Worm (Caenorhabditis elegans) whole organism, L1 larva: ENCODE results near the gene B0198.3.
A peak's percentile ranks its signal among the peaks of the same experiment; 100 is the strongest.

ENCODE experiments used
- C34B4.2 ChIP-seq: sonication (generic microtip); optimal IDR thresholded peaks from 2 replicates; lab custom pipeline; 2017; ENCODE audit warnings: mild to moderate bottlenecking, missing genetic modification characterization, missing compliant biosample characterization
- F16B12.6 ChIP-seq: fragments of 150-350 bp; optimal IDR thresholded peaks from 2 replicates; lab custom pipeline; 2014; ENCODE audit warnings: missing biosample characterization, missing genetic modification characterization
- aha-1 ChIP-seq: fragments of 150-350 bp; optimal IDR thresholded peaks from 2 replicates; lab custom pipeline; 2014; ENCODE audit warnings: missing biosample characterization, missing genetic modification characterization
- ceh-63 ChIP-seq: fragments of 200-800 bp; sonication (Bioruptor generic); optimal IDR thresholded peaks from 2 replicates; lab custom pipeline; 2018; ENCODE audit warnings: mild to moderate bottlenecking, missing genetic modification characterization, missing compliant biosample characterization
- ceh-82 ChIP-seq, 3 experiments: fragments of 150-350 bp in 1 of 3; sonication (generic microtip) in 2 of 3; optimal IDR thresholded peaks; 2 replicates each; lab custom pipeline; 2014 to 2017; ENCODE audit warnings: missing biosample characterization in 3 of 3, missing genetic modification characterization in 3 of 3
- ceh-90 ChIP-seq: sonication (generic microtip); optimal IDR thresholded peaks from 2 replicates; lab custom pipeline; 2016; ENCODE audit warnings: missing genetic modification characterization, missing compliant biosample characterization
- dsc-1 ChIP-seq: sonication (generic microtip); optimal IDR thresholded peaks from 2 replicates; lab custom pipeline; 2016; ENCODE audit warnings: mild to moderate bottlenecking, missing genetic modification characterization, missing compliant biosample characterization
- egl-13 ChIP-seq: sonication (generic microtip); optimal IDR thresholded peaks from 2 replicates; lab custom pipeline; 2016; ENCODE audit warnings: missing genotype, missing genetic modification reagents, missing genetic modification characterization, missing compliant biosample characterization
- elt-2 ChIP-seq: sonication (generic microtip); optimal IDR thresholded peaks from 2 replicates; lab custom pipeline; 2016; ENCODE audit warnings: missing genetic modification characterization, mild to moderate bottlenecking, inconsistent platforms, missing compliant biosample characterization, missing genetic modification reagents
- elt-3 ChIP-seq, 6 experiments: fragments of 150-350 bp in 1 of 6; sonication (generic microtip); optimal IDR thresholded peaks; 2 replicates each; lab custom pipeline; 2017 to 2018; ENCODE audit warnings: missing biosample characterization in 6 of 6, missing genetic modification characterization in 6 of 6, inconsistent platforms in 1 of 6
- ets-5 ChIP-seq: fragments of 200-800 bp; sonication (Bioruptor generic); IDR thresholded peaks from 2 replicates; pipeline ENCODE4 v1.3.6; 2022; ENCODE audit warnings: missing genetic modification characterization, missing compliant biosample characterization
- fkh-4 ChIP-seq: sonication (generic microtip); optimal IDR thresholded peaks from 2 replicates; lab custom pipeline; 2016; ENCODE audit warnings: missing compliant biosample characterization, missing genetic modification characterization, borderline replicate concordance
- fkh-8 ChIP-seq: sonication (generic microtip); optimal IDR thresholded peaks from 2 replicates; lab custom pipeline; 2016; ENCODE audit warnings: mild to moderate bottlenecking, missing genetic modification characterization, missing compliant biosample characterization
- grh-1 ChIP-seq: fragments of 200-800 bp; sonication (Bioruptor generic); IDR thresholded peaks from 2 replicates; pipeline ENCODE4 v1.3.6; 2022; ENCODE audit warnings: missing genetic modification reagents, missing genetic modification characterization, missing compliant biosample characterization
- hpl-2 ChIP-seq: fragments of 150-350 bp; optimal IDR thresholded peaks from 2 replicates; lab custom pipeline; 2014; ENCODE audit warnings: missing biosample characterization, missing genetic modification reagents, missing genetic modification characterization
- isw-1 ChIP-seq: fragments of 200-800 bp; sonication (Bioruptor generic); IDR thresholded peaks from 2 replicates; pipeline ENCODE4 v1.3.6; 2022; ENCODE audit warnings: missing genetic modification characterization, missing compliant biosample characterization
- lin-14 ChIP-seq: fragments of 200-800 bp; sonication (Bioruptor generic); optimal IDR thresholded peaks from 2 replicates; lab custom pipeline; 2018; ENCODE audit warnings: mild to moderate bottlenecking, missing genetic modification characterization, moderate library complexity, missing compliant biosample characterization
- lin-15B ChIP-seq: fragments of 150-350 bp; sonication (generic microtip); optimal IDR thresholded peaks from 3 replicates; lab custom pipeline; 2014; ENCODE audit warnings: missing biosample characterization, missing genetic modification characterization
- lin-35 ChIP-seq, 2 experiments: fragments of 150-350 bp; optimal IDR thresholded peaks; 2 replicates each; lab custom pipeline; 2014; ENCODE audit warnings: missing biosample characterization in 2 of 2, missing genetic modification characterization in 2 of 2, missing genetic modification reagents in 2 of 2
- lir-3 ChIP-seq: sonication (generic microtip); optimal IDR thresholded peaks from 2 replicates; lab custom pipeline; 2016; ENCODE audit warnings: mild to moderate bottlenecking, missing genetic modification characterization, moderate library complexity, missing compliant biosample characterization; ENCODE audit not compliant: poor library complexity
- mdl-1 ChIP-seq, 2 experiments: fragments of 150-350 bp; optimal IDR thresholded peaks; 2 replicates each; lab custom pipeline; 2014 to 2017; ENCODE audit warnings: missing biosample characterization in 2 of 2, missing genetic modification characterization in 2 of 2, inconsistent platforms in 1 of 2
- mef-2 ChIP-seq: fragments of 150-350 bp; optimal IDR thresholded peaks from 2 replicates; lab custom pipeline; 2014; ENCODE audit warnings: missing biosample characterization, missing genetic modification characterization
- mep-1 ChIP-seq: fragments of 150-350 bp; optimal IDR thresholded peaks from 2 replicates; lab custom pipeline; 2014; ENCODE audit warnings: missing biosample characterization, missing genetic modification characterization
- nhr-12 ChIP-seq: sonication (generic microtip); optimal IDR thresholded peaks from 2 replicates; lab custom pipeline; 2017; ENCODE audit warnings: missing biosample characterization, missing genetic modification characterization
- nhr-47 ChIP-seq: sonication (generic microtip); optimal IDR thresholded peaks from 2 replicates; lab custom pipeline; 2016; ENCODE audit warnings: mild to moderate bottlenecking, missing genetic modification characterization, moderate library complexity, missing compliant biosample characterization
- nhr-71 ChIP-seq: sonication (generic microtip); optimal IDR thresholded peaks from 2 replicates; lab custom pipeline; 2016; ENCODE audit warnings: mild to moderate bottlenecking, missing genetic modification characterization, moderate library complexity, missing compliant biosample characterization
- nhr-76 ChIP-seq: sonication (generic microtip); optimal IDR thresholded peaks from 2 replicates; lab custom pipeline; 2017; ENCODE audit warnings: missing biosample characterization, missing genetic modification characterization
- nhr-77 ChIP-seq: fragments of 150-350 bp; optimal IDR thresholded peaks from 2 replicates; lab custom pipeline; 2014; ENCODE audit warnings: missing biosample characterization, missing genetic modification characterization
- nhr-85 ChIP-seq: sonication (generic microtip); peaks from one replicate; lab custom pipeline; 2016; ENCODE audit warnings: missing genetic modification characterization, inconsistent platforms, missing compliant biosample characterization
- pax-3 ChIP-seq: fragments of 200-800 bp; sonication (Bioruptor generic); optimal IDR thresholded peaks from 2 replicates; lab custom pipeline; 2018; ENCODE audit warnings: mild to moderate bottlenecking, missing genetic modification characterization, moderate library complexity, missing compliant biosample characterization
- pqm-1 ChIP-seq: sonication (generic microtip); optimal IDR thresholded peaks from 3 replicates; lab custom pipeline; 2017; ENCODE audit warnings: missing biosample characterization, missing genetic modification characterization
- rnt-1 ChIP-seq: sonication (generic microtip); optimal IDR thresholded peaks from 2 replicates; lab custom pipeline; 2016; ENCODE audit warnings: mild to moderate bottlenecking, missing genetic modification characterization, moderate library complexity, missing compliant biosample characterization
- sptf-1 ChIP-seq: fragments of 150-350 bp; optimal IDR thresholded peaks from 2 replicates; lab custom pipeline; 2014; ENCODE audit warnings: missing biosample characterization, missing genetic modification characterization
- swsn-7 ChIP-seq: sonication (generic microtip); optimal IDR thresholded peaks from 2 replicates; lab custom pipeline; 2016; ENCODE audit warnings: missing genetic modification characterization, missing compliant biosample characterization
- tbx-2 ChIP-seq: sonication (generic microtip); optimal IDR thresholded peaks from 2 replicates; lab custom pipeline; 2016; ENCODE audit warnings: missing genetic modification characterization, missing compliant biosample characterization
- tlp-1 ChIP-seq: fragments of 150-350 bp; optimal IDR thresholded peaks from 2 replicates; lab custom pipeline; 2014; ENCODE audit warnings: missing biosample characterization, missing genetic modification characterization
- unc-130 ChIP-seq: fragments of 150-350 bp; optimal IDR thresholded peaks from 2 replicates; lab custom pipeline; 2017; ENCODE audit warnings: missing biosample characterization, missing genetic modification characterization, inconsistent platforms
- unc-62 ChIP-seq: fragments of 150-350 bp; optimal IDR thresholded peaks from 2 replicates; lab custom pipeline; 2014; ENCODE audit warnings: missing biosample characterization, missing genetic modification reagents, missing genetic modification characterization
- unc-86 ChIP-seq: sonication (generic microtip); optimal IDR thresholded peaks from 2 replicates; lab custom pipeline; 2016; ENCODE audit warnings: missing genetic modification characterization, missing compliant biosample characterization
- unc-98 ChIP-seq: fragments of 200-800 bp; sonication (Bioruptor generic); IDR thresholded peaks from 2 replicates; pipeline ENCODE4 v1.3.6; 2022; ENCODE audit warnings: missing genetic modification characterization, missing compliant biosample characterization
- vab-15 ChIP-seq: sonication (generic microtip); optimal IDR thresholded peaks from 2 replicates; lab custom pipeline; 2017; ENCODE audit warnings: missing genotype, mild to moderate bottlenecking, missing genetic modification characterization, missing compliant biosample characterization
- xbp-1 ChIP-seq: sonication (generic microtip); optimal IDR thresholded peaks from 2 replicates; lab custom pipeline; 2016; ENCODE audit warnings: missing genetic modification characterization, missing compliant biosample characterization
- ztf-11 ChIP-seq, 2 experiments: sonication (generic microtip); optimal IDR thresholded peaks; 2 replicates each; lab custom pipeline; 2016 to 2017; ENCODE audit warnings: missing genetic modification characterization in 2 of 2, missing biosample characterization in 1 of 2, missing compliant biosample characterization in 1 of 2
- ztf-4 ChIP-seq: fragments of 150-350 bp; optimal IDR thresholded peaks from 2 replicates; lab custom pipeline; 2014; ENCODE audit warnings: missing biosample characterization, missing genetic modification characterization

Gene B0198.3

DNA sequence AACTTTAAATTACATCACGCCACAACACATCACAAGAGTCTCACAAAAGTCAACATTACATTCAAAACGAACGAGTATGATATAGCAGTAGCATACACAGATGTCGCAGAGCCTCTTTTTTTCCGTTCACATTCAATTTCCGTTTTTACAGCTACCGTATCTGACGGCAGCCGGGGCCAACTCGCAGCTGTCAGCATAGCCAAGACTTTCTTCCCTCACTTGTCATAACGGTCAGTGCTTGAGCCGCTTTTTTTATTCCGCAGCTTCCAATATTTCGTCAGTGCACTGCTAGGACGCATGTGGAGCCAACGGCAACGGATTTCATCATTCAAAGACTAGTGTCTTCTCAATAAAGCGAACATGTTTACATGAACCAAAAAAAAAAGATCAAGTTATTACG, 37.1 kb upstream of the B0198.3 start:
- TF ChIP-seq F16B12.6 (tag; lab: Kevin White, UChicago) (no peak), ceh-90 (tag; lab: Kevin White, UChicago) (no peak), mef-2 (tag; lab: Kevin White, UChicago) (no peak), sptf-1 (tag; lab: Kevin White, UChicago) (no peak), ztf-4 (tag; lab: Kevin White, UChicago) (no peak), nhr-47 (tag; lab: Kevin White, UChicago) (no peak), nhr-77 (no peak), vab-15 (tag; lab: Kevin White, UChicago) (no peak), grh-1 (GFP tag; lab: Robert Waterston, UW) (no peak), lin-35 (GFP tag; optimal IDR thresholded peaks at IDR 0.05; lab: Kevin White, UChicago) (no peak), unc-130 (tag; lab: Kevin White, UChicago) (no peak), nhr-71 (tag; lab: Kevin White, UChicago) (no peak)
- TF ChIP-seq, all 84 proteins: peak for 0

DNA sequence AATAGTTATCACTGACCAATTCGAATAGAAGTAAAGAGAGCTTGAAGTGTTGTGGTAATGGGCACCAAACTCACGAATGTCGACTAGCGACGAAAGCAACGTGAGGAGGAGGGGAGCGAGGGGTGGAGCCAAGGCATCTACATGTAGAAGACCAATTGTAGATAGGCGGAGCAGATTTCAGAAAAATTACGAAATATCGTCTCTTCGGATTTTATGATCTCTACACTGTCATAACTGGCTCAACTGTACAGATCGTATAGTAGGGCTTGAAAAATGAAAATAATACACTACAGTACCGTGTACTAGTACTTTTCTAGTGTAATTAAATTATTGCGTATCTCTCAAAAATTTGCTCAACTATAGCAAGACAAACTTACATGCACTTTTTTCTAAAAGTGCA, 36.2 kb upstream of the B0198.3 start, which contains the start of gene W03G11.4:
Gene W03G11.4, minus strand, starts transcription at position 101 of the 400 bp plus-strand sequence.
- TF ChIP-seq nhr-85 (peak; percentile 22), aha-1 (tag; lab: Kevin White, UChicago) (no peak)
- TF ChIP-seq, all 84 proteins: peak for 1

DNA sequence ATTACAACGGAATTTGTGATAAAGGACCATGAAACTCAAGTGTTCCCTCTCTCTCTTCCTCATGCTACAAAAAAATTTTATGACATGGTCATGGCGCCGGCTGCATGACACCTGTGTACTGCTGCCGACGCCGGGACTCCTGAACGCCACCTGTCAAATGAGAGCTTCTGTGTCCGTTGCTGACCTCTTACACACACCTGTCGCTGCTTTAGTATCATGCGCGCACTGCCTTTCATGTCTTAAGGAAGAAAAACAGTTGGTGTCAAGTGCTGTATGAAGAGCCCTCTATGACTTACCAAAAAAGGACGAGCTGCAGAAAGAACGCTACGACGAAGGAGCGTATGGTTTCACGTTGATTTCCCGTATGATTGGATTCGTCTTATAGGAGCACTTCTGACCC, 35.7 kb upstream of the B0198.3 start:
- TF ChIP-seq ztf-11 (tag; optimal IDR thresholded peaks at IDR 0.05; lab: Kevin White, UChicago) (peak in 1 of 2 experiments; percentile 46), tbx-2 (tag; lab: Kevin White, UChicago) (no peak)

DNA sequence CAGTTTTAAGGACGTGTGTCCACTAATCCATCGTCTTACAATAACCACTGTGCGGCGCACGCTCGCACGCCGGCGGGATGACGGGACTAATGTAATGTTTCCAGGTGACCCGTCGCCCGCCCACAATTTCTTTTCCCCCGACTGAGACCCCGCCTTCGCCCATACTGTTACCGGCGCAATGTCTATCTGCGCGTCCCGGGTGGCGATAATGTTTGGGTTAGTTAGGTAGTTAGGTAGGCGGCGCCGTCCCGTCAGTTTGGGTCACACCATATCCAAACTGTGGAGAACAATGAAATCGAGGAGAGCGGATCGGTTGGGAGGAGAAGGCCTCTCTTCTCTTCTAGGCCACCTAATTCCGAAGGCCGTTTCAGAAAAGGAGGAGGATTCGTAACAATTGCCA, 29.4 kb upstream of the B0198.3 start:
- TF ChIP-seq hpl-2 (GFP tag; lab: Kevin White, UChicago): no peak
- no peak for TF ChIP-seq unc-62 (GFP tag; lab: Kevin White, UChicago)
- no peak for TF ChIP-seq mef-2 (tag; lab: Kevin White, UChicago)
- TF ChIP-seq dsc-1 (tag; lab: Kevin White, UChicago): peak; percentile 14
- no peak for TF ChIP-seq xbp-1 (tag; lab: Kevin White, UChicago)
- TF ChIP-seq ztf-11 (tag; optimal IDR thresholded peaks at IDR 0.05; lab: Kevin White, UChicago): peak in 1 of 2 experiments; percentile 5
- TF ChIP-seq elt-2 (tag; lab: Kevin White, UChicago): no peak

DNA sequence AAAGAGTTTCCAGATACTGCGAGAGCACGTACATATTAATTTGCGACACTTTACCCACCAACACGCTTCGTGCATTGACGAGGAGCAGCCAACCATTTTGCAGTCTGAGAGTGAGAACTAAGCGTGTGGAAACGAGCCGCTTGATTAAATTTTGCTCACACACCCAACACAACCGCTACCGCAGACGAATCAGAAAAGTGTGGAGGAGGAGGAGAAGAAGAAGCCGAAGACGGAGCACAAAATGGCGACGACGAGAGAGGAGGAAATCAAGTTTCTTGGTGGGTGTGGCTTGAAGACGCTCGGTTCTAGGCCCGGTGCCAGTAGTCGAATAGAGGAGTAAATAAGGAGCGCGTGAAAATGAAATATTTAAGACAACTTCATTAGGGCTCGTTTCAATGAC, 25.9 kb upstream of the B0198.3 start:
- TF ChIP-seq tlp-1 (tag; lab: Kevin White, UChicago) (no peak), unc-98 (no peak), fkh-4 (tag; lab: Kevin White, UChicago) (no peak), egl-13 (tag; lab: Kevin White, UChicago) (no peak), C34B4.2 (no peak), lin-35 (GFP tag; optimal IDR thresholded peaks at IDR 0.05; lab: Kevin White, UChicago) (no peak), pax-3 (no peak), xbp-1 (tag; lab: Kevin White, UChicago) (no peak), fkh-8 (tag; lab: Kevin White, UChicago) (peak; percentile 66), ceh-63 (GFP tag; lab: Kevin White, UChicago) (peak; percentile 17), hpl-2 (GFP tag; lab: Kevin White, UChicago) (no peak), swsn-7 (no peak), isw-1 (GFP tag; lab: Robert Waterston, UW) (no peak), mep-1 (tag; lab: Kevin White, UChicago) (no peak), lir-3 (tag; lab: Kevin White, UChicago) (no peak), elt-3 (tag; optimal IDR thresholded peaks at IDR 0.05; lab: Kevin White, UChicago) (no peak), lin-14 (GFP tag; lab: Kevin White, UChicago) (peak; percentile 62), ets-5 (GFP tag; lab: Robert Waterston, UW) (no peak), nhr-12 (tag; lab: Kevin White, UChicago) (no peak), unc-62 (GFP tag; lab: Kevin White, UChicago) (no peak), mdl-1 (tag; optimal IDR thresholded peaks at IDR 0.05; lab: Kevin White, UChicago) (no peak), nhr-71 (tag; lab: Kevin White, UChicago) (no peak), pqm-1 (no peak), lin-15B (tag; lab: Kevin White, UChicago) (no peak), ceh-82 (tag; optimal IDR thresholded peaks at IDR 0.05; lab: Kevin White, UChicago) (no peak), rnt-1 (tag; lab: Kevin White, UChicago) (no peak), ceh-90 (tag; lab: Kevin White, UChicago) (no peak), dsc-1 (tag; lab: Kevin White, UChicago) (peak; percentile 25), nhr-47 (tag; lab: Kevin White, UChicago) (no peak), unc-130 (tag; lab: Kevin White, UChicago) (no peak), nhr-76 (tag; lab: Kevin White, UChicago) (no peak), unc-86 (tag; lab: Kevin White, UChicago) (peak; percentile 13)
